Fruit fly (Drosophila melanogaster): ENCODE measurements around the gene CG9525.
A peak's percentile ranks its signal among the peaks of the same experiment; 100 is the strongest.

Gene CG9525

dm6 chr2L:8937003-8937402 lies 25.2 kb downstream of the CG9525 start, which contains the start of gene Tsp29Fb (continued):
- peak; percentile 84 for TF ChIP-seq Oli (tag; optimal IDR thresholded peaks at IDR 0.05)
- TF ChIP-seq CG32767 (GFP tag; IDR thresholded peaks at IDR 0.05) = peak; percentile 19; the same call in 1 of the 2 replicates
- TF ChIP-seq tap (tag; optimal IDR thresholded peaks at IDR 0.05) = peak; percentile 69
- TF ChIP-seq pho (GFP tag; optimal IDR thresholded peaks at IDR 0.05) = peak; percentile 60
- no peak for TF ChIP-seq MTF-1 (GFP tag; optimal IDR thresholded peaks at IDR 0.05; ENCODE audit: borderline replicate concordance)
- TF ChIP-seq CG10979 (tag; optimal IDR thresholded peaks at IDR 0.05) = peak; percentile 57
- TF ChIP-seq CG17361 (GFP tag; IDR thresholded peaks at IDR 0.05) = peak; percentile 78
- TF ChIP-seq nerfin-1 (tag; optimal IDR thresholded peaks at IDR 0.05) = peak; percentile 68
- no peak for TF ChIP-seq fd64A (GFP tag; optimal IDR thresholded peaks at IDR 0.05)
- TF ChIP-seq sna (GFP tag; IDR thresholded peaks at IDR 0.05; ENCODE audit: partially characterized antibody) = no peak
- TF ChIP-seq HmgD (GFP tag; optimal IDR thresholded peaks at IDR 0.05) = no peak
- TF ChIP-seq ranshi (GFP tag; IDR thresholded peaks at IDR 0.05) = peak; percentile 64; the same call in 1 of the 2 replicates
- no peak for TF ChIP-seq CG10431 (GFP tag; optimal IDR thresholded peaks at IDR 0.05)
- TF ChIP-seq CG31365 (tag; optimal IDR thresholded peaks at IDR 0.05) = no peak
- no peak for TF ChIP-seq dati (GFP tag; IDR thresholded peaks at IDR 0.05)
- peak; percentile 62 for TF ChIP-seq odd (GFP tag; optimal IDR thresholded peaks at IDR 0.05)
- peak; percentile 53 for TF ChIP-seq trh (GFP tag; optimal IDR thresholded peaks at IDR 0.05)
- peak; percentile 31; the same call in 1 of the 2 replicates for TF ChIP-seq H2.0 (GFP tag; IDR thresholded peaks at IDR 0.05)
- TF ChIP-seq ac (GFP tag; optimal IDR thresholded peaks at IDR 0.05) = no peak
- peak in 1 of 2 experiments; percentile 17 for TF ChIP-seq crp (GFP tag; optimal IDR thresholded peaks at IDR 0.05)
- no peak for TF ChIP-seq YL-1 (GFP tag; optimal IDR thresholded peaks at IDR 0.05)
- TF ChIP-seq CG9437 (GFP tag; optimal IDR thresholded peaks at IDR 0.05) = peak; percentile 64
- peak; percentile 36 for TF ChIP-seq HLH54F (GFP tag; optimal IDR thresholded peaks at IDR 0.05)
- no peak for TF ChIP-seq CG16779 (GFP tag; IDR thresholded peaks at IDR 0.05)
- TF ChIP-seq Dll (GFP tag; IDR thresholded peaks at IDR 0.05; ENCODE audit: partially characterized antibody) = no peak
- peak; percentile 45; the same call in 1 of the 2 replicates for TF ChIP-seq ara (GFP tag; IDR thresholded peaks at IDR 0.05)
- peak; percentile 75 for TF ChIP-seq CG31441 (GFP tag; IDR thresholded peaks at IDR 0.05)
- no peak for TF ChIP-seq CG34422 (GFP tag; IDR thresholded peaks at IDR 0.05)
- no peak for TF ChIP-seq CG8359 (GFP tag; optimal IDR thresholded peaks at IDR 0.05; ENCODE audit: borderline replicate concordance)
- peak; percentile 37 for TF ChIP-seq Myb (GFP tag; optimal IDR thresholded peaks at IDR 0.05)
- no peak for TF ChIP-seq inv (GFP tag; IDR thresholded peaks at IDR 0.05; ENCODE audit: partially characterized antibody)
- TF ChIP-seq rib (GFP tag; IDR thresholded peaks at IDR 0.05) = no peak
- no peak for TF ChIP-seq bbx (GFP tag; IDR thresholded peaks at IDR 0.05; ENCODE audit: partially characterized antibody)
- TF ChIP-seq CG1647 (GFP tag; optimal IDR thresholded peaks at IDR 0.05) = peak; percentile 9
- TF ChIP-seq Sox100B (GFP tag; optimal IDR thresholded peaks at IDR 0.05) = peak; percentile 77
- no peak for TF ChIP-seq usp (GFP tag; optimal IDR thresholded peaks at IDR 0.05)
- TF ChIP-seq zen2 (GFP tag; IDR thresholded peaks at IDR 0.05; ENCODE audit: partially characterized antibody) = no peak
- TF ChIP-seq Max (GFP tag; optimal IDR thresholded peaks at IDR 0.05) = peak; percentile 46
- TF ChIP-seq tin (GFP tag; optimal IDR thresholded peaks at IDR 0.05) = peak; percentile 44
- peak; percentile 76 for TF ChIP-seq CG32532 (GFP tag; IDR thresholded peaks at IDR 0.05)
- TF ChIP-seq pb (GFP tag; optimal IDR thresholded peaks at IDR 0.05) = no peak
- peak; percentile 48 for TF ChIP-seq shn (GFP tag; optimal IDR thresholded peaks at IDR 0.05)
- peak; percentile 75 for TF ChIP-seq Nf-YC (tag; optimal IDR thresholded peaks at IDR 0.05)
- TF ChIP-seq CG43689 (GFP tag; IDR thresholded peaks at IDR 0.05) = no peak
- TF ChIP-seq Mad (GFP tag; optimal IDR thresholded peaks at IDR 0.05) = peak; percentile 16
- TF ChIP-seq ERR (GFP tag; optimal IDR thresholded peaks at IDR 0.05) = no peak
- peak; percentile 67; the same call in 1 of the 2 replicates for TF ChIP-seq Awh (GFP tag; IDR thresholded peaks at IDR 0.05)
- no peak for TF ChIP-seq CG2889 (GFP tag; IDR thresholded peaks at IDR 0.05)
- no peak for TF ChIP-seq ato (GFP tag; IDR thresholded peaks at IDR 0.05; ENCODE audit: partially characterized antibody)
- TF ChIP-seq CG1529 (GFP tag; optimal IDR thresholded peaks at IDR 0.05) = peak; percentile 39
- no peak for TF ChIP-seq CG4854 (GFP tag; optimal IDR thresholded peaks at IDR 0.05)

All from whole organism, embryonic.